Worm (Caenorhabditis elegans) whole organism, L1 larva: ENCODE measurements around the gene F58H1.7.

Experiments used
- Y116A8C.19 ChIP-seq: sonication (generic microtip); optimal IDR thresholded peaks from 2 replicates; lab custom pipeline; 2016; ENCODE audit warnings: missing compliant biosample characterization, missing genetic modification characterization, borderline replicate concordance
- aly-2 ChIP-seq: fragments of 150-350 bp; optimal IDR thresholded peaks from 2 replicates; lab custom pipeline; 2014; ENCODE audit warnings: missing biosample characterization, missing genetic modification characterization
- blmp-1 ChIP-seq: fragments of 150-350 bp; optimal IDR thresholded peaks from 2 replicates; lab custom pipeline; 2014; ENCODE audit warnings: missing biosample characterization, missing genetic modification characterization
- ceh-63 ChIP-seq: fragments of 200-800 bp; sonication (Bioruptor generic); optimal IDR thresholded peaks from 2 replicates; lab custom pipeline; 2018; ENCODE audit warnings: mild to moderate bottlenecking, missing genetic modification characterization, missing compliant biosample characterization
- ces-1 ChIP-seq: fragments of 150-350 bp; optimal IDR thresholded peaks from 2 replicates; lab custom pipeline; 2014; ENCODE audit warnings: missing biosample characterization, missing genetic modification reagents, missing genetic modification characterization
- dsc-1 ChIP-seq: sonication (generic microtip); optimal IDR thresholded peaks from 2 replicates; lab custom pipeline; 2016; ENCODE audit warnings: mild to moderate bottlenecking, missing genetic modification characterization, missing compliant biosample characterization
- efl-1 ChIP-seq, 4 experiments: fragments of 150-350 bp; optimal IDR thresholded peaks in 3 of 4; peaks in 1 of 4; 1 replicate in 1 of 4; 2 replicates in 3 of 4; lab custom pipeline; 2014; ENCODE audit warnings: missing biosample characterization in 2 of 4, missing genetic modification characterization in 2 of 4, missing genetic modification reagents in 2 of 4
- fkh-10 ChIP-seq: sonication (generic microtip); optimal IDR thresholded peaks from 2 replicates; lab custom pipeline; 2017; ENCODE audit warnings: missing biosample characterization, missing genetic modification reagents, missing genetic modification characterization
- fkh-4 ChIP-seq: sonication (generic microtip); optimal IDR thresholded peaks from 2 replicates; lab custom pipeline; 2016; ENCODE audit warnings: missing compliant biosample characterization, missing genetic modification characterization, borderline replicate concordance
- fkh-8 ChIP-seq: sonication (generic microtip); optimal IDR thresholded peaks from 2 replicates; lab custom pipeline; 2016; ENCODE audit warnings: mild to moderate bottlenecking, missing genetic modification characterization, missing compliant biosample characterization
- fos-1 ChIP-seq: fragments of 150-350 bp; optimal IDR thresholded peaks from 2 replicates; lab custom pipeline; 2014; ENCODE audit warnings: missing biosample characterization, missing genetic modification characterization
- grh-1 ChIP-seq: fragments of 200-800 bp; sonication (Bioruptor generic); IDR thresholded peaks from 2 replicates; pipeline ENCODE4 v1.3.6; 2022; ENCODE audit warnings: missing genetic modification reagents, missing genetic modification characterization, missing compliant biosample characterization
- hpl-2 ChIP-seq: fragments of 150-350 bp; optimal IDR thresholded peaks from 2 replicates; lab custom pipeline; 2014; ENCODE audit warnings: missing biosample characterization, missing genetic modification reagents, missing genetic modification characterization
- lin-14 ChIP-seq: fragments of 200-800 bp; sonication (Bioruptor generic); optimal IDR thresholded peaks from 2 replicates; lab custom pipeline; 2018; ENCODE audit warnings: mild to moderate bottlenecking, missing genetic modification characterization, moderate library complexity, missing compliant biosample characterization
- lin-35 ChIP-seq, 2 experiments: fragments of 150-350 bp; optimal IDR thresholded peaks; 2 replicates each; lab custom pipeline; 2014; ENCODE audit warnings: missing biosample characterization in 2 of 2, missing genetic modification characterization in 2 of 2, missing genetic modification reagents in 2 of 2
- lsy-2 ChIP-seq, 2 experiments: fragments of 150-350 bp; optimal IDR thresholded peaks; 2 replicates each; lab custom pipeline; 2014; ENCODE audit warnings: missing biosample characterization in 2 of 2, missing genetic modification characterization in 2 of 2
- nhr-11 ChIP-seq: fragments of 150-350 bp; optimal IDR thresholded peaks from 2 replicates; lab custom pipeline; 2014; ENCODE audit warnings: missing biosample characterization, missing genetic modification characterization
- nhr-12 ChIP-seq: sonication (generic microtip); optimal IDR thresholded peaks from 2 replicates; lab custom pipeline; 2017; ENCODE audit warnings: missing biosample characterization, missing genetic modification characterization
- nhr-20 ChIP-seq: sonication (generic microtip); optimal IDR thresholded peaks from 2 replicates; lab custom pipeline; 2016; ENCODE audit warnings: mild to moderate bottlenecking, missing genetic modification characterization, missing compliant biosample characterization
- nhr-237 ChIP-seq: fragments of 150-350 bp; optimal IDR thresholded peaks from 2 replicates; lab custom pipeline; 2014; ENCODE audit warnings: missing biosample characterization, missing genetic modification characterization
- nhr-47 ChIP-seq: sonication (generic microtip); optimal IDR thresholded peaks from 2 replicates; lab custom pipeline; 2016; ENCODE audit warnings: mild to moderate bottlenecking, missing genetic modification characterization, moderate library complexity, missing compliant biosample characterization
- nhr-71 ChIP-seq: sonication (generic microtip); optimal IDR thresholded peaks from 2 replicates; lab custom pipeline; 2016; ENCODE audit warnings: mild to moderate bottlenecking, missing genetic modification characterization, moderate library complexity, missing compliant biosample characterization
- nhr-90 ChIP-seq: sonication (generic microtip); optimal IDR thresholded peaks from 2 replicates; lab custom pipeline; 2016; ENCODE audit warnings: mild to moderate bottlenecking, missing genetic modification characterization, missing compliant biosample characterization; ENCODE audit not compliant: poor library complexity
- pag-3 ChIP-seq: sonication (generic microtip); optimal IDR thresholded peaks from 2 replicates; lab custom pipeline; 2017; ENCODE audit warnings: missing genetic modification characterization, mild to moderate bottlenecking, missing compliant biosample characterization, antibody characterized with exemption, borderline replicate concordance; ENCODE audit not compliant: insufficient read depth
- pax-3 ChIP-seq: fragments of 200-800 bp; sonication (Bioruptor generic); optimal IDR thresholded peaks from 2 replicates; lab custom pipeline; 2018; ENCODE audit warnings: mild to moderate bottlenecking, missing genetic modification characterization, moderate library complexity, missing compliant biosample characterization
- sox-4 ChIP-seq: sonication (generic microtip); optimal IDR thresholded peaks from 2 replicates; lab custom pipeline; 2016; ENCODE audit warnings: missing genetic modification characterization, missing compliant biosample characterization
- tlp-1 ChIP-seq: fragments of 150-350 bp; optimal IDR thresholded peaks from 2 replicates; lab custom pipeline; 2014; ENCODE audit warnings: missing biosample characterization, missing genetic modification characterization
- unc-62 ChIP-seq: fragments of 150-350 bp; optimal IDR thresholded peaks from 2 replicates; lab custom pipeline; 2014; ENCODE audit warnings: missing biosample characterization, missing genetic modification reagents, missing genetic modification characterization
- zag-1 ChIP-seq: fragments of 150-350 bp; optimal IDR thresholded peaks from 2 replicates; lab custom pipeline; 2014; ENCODE audit warnings: missing biosample characterization, missing genetic modification characterization
- ztf-11 ChIP-seq, 2 experiments: sonication (generic microtip); optimal IDR thresholded peaks; 2 replicates each; lab custom pipeline; 2016 to 2017; ENCODE audit warnings: missing genetic modification characterization in 2 of 2, missing biosample characterization in 1 of 2, missing compliant biosample characterization in 1 of 2

F58H1.7 gene

DNA sequence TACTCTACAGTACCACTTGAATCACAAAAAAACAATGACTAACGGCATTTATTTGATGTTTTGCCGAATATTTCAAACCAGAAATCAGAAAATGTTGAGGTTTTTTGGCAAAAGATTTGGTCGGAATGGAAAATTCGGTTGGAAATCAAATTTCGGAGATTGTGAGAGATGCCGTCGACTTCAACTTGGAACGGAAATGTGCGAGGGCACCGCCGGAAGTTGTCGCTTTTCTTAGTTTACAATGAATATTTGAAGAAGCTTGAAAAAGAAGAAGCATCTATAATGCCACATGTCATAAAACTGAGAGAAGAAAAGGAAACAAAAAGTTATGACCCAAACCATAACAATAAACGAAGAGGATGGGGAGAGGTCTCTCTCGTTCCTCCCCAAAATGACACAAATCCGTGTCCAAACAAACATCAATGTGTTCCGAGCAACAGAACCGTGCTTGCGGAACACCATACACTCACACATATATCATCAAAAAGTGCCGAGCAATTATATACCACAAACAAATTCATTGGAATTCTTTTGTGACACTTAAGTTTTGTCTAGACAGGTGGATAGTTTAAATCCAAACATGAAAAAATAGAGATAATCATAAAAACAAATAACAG lies 26.0 kb upstream of the F58H1.7 start:
- TF ChIP-seq nhr-47 (tag; lab: Kevin White, UChicago) (peak; percentile 4), tlp-1 (no peak), lin-14 (GFP tag; lab: Kevin White, UChicago) (peak; percentile 59), fkh-10 (GFP tag; lab: Kevin White, UChicago) (peak; percentile 93), efl-1 (optimal IDR thresholded peaks at IDR 0.05; lab: Kevin White, UChicago) (peak in 1 of 2 experiments; percentile 2), efl-1 (GFP tag; optimal IDR thresholded peaks at IDR 0.05 in 1 of 2; lab: Kevin White, UChicago) (no peak), nhr-12 (no peak), nhr-90 (tag; lab: Kevin White, UChicago) (no peak)

DNA sequence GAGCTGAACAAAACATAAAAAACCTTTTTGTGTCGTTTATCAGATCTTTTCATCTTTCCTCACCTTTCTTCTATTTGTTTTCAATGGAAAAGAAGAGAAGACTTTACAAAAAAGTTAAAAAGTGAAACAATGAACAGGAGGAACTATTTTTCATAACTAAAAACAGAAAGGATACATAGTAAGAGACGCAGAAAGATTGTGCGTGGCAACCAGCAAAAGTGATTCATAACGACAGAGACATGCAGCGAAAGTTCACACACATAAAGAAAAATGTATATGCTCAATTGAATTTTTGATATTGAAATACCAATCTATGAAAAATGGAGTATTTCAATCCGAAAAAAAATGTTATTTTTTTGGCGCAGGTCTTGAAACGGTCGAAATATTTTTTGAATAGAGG lies 25.2 kb upstream of the F58H1.7 start:
- TF ChIP-seq efl-1 (optimal IDR thresholded peaks at IDR 0.05; lab: Kevin White, UChicago) (no peak), efl-1 (GFP tag; optimal IDR thresholded peaks at IDR 0.05 in 1 of 2; lab: Kevin White, UChicago) (peak in 1 of 2 experiments; percentile 32), Y116A8C.19 (tag; lab: Kevin White, UChicago) (no peak), lin-14 (GFP tag; lab: Kevin White, UChicago) (peak; percentile 17), zag-1 (tag; lab: Kevin White, UChicago) (no peak), nhr-237 (tag; lab: Kevin White, UChicago) (no peak), blmp-1 (tag; lab: Kevin White, UChicago) (peak; percentile 74)

DNA sequence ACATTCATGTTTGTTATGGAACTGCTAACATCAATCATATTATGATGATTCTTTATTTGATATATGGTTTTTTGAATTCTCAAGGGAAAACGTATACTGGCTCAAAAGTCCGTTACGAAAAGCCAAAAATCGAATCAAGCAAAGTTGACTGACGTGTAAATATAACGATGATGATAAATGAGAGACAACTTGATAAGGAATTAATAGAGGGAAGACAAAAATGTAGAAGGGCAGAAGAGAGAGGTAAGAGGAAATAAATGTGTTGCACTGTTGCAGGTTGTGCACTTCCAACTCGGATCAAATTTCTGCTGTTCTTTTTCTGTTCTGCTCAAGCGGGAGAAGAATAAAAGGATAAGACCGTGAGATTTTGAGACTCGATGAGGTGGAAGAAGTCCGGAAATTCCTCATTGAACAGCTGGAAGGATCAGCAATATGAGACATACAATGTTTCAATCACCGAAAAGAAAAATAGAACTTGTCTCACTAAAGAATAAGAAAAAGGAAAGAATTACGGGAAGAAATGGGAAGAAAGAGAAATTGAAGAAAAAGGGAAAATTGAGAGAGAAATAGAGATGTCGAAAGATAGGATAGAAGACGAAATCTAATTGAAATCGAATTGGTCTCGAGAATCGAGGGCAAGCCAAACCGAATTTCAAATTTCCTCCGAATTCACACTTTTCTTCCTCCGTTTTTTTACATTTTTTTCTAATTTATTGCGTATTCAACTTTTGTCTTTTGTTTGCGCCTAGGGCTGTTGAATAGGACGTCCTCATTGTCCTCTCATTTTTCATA lies 21.7 kb upstream of the F58H1.7 start:
- TF ChIP-seq dsc-1 (no peak), ces-1 (GFP tag; lab: Kevin White, UChicago) (peak; percentile 41), fkh-4 (tag; lab: Kevin White, UChicago) (no peak), blmp-1 (tag; lab: Kevin White, UChicago) (peak; percentile 99), efl-1 (optimal IDR thresholded peaks at IDR 0.05; lab: Kevin White, UChicago) (peak in 1 of 2 experiments; percentile 7), efl-1 (GFP tag; optimal IDR thresholded peaks at IDR 0.05 in 1 of 2; lab: Kevin White, UChicago) (peak in 1 of 2 experiments; percentile 69), nhr-11 (tag; lab: Kevin White, UChicago) (no peak), sox-4 (tag; lab: Kevin White, UChicago) (no peak), aly-2 (tag; lab: Kevin White, UChicago) (no peak), lsy-2 (tag; optimal IDR thresholded peaks at IDR 0.05; lab: Kevin White, UChicago) (peak; percentile 3 to 29), fos-1 (tag; lab: Kevin White, UChicago) (no peak), nhr-71 (no peak), fkh-10 (GFP tag; lab: Kevin White, UChicago) (peak; percentile 90), lin-14 (GFP tag; lab: Kevin White, UChicago) (peak; percentile 71), lin-35 (GFP tag; optimal IDR thresholded peaks at IDR 0.05; lab: Kevin White, UChicago) (peak in 1 of 2 experiments; percentile 6)

DNA sequence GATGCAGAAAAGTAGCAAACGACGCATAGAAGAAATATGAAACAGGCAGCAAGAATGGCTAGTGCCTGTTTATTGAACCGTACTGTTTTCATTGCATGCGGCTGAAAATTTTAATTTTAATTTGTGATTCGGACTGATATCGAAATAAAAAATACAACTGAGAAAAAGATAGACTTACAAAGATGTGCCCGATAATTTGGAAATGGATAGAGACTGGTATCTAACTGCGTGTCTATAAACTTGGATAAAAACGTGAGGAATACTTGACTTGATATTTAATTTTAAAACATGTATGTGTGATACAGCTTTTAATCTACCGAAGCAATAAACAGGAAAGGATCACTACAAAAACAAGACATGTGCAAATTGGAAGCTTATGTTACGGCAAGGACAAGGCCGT lies 20.8 kb upstream of the F58H1.7 start, which contains the start of gene mans-2:
Gene mans-2 (minus strand): TSS at position 101 of the 400 bp plus-strand sequence.
- TF ChIP-seq pag-3 (tag; lab: Kevin White, UChicago), result no peak
- no peak for TF ChIP-seq ces-1 (GFP tag; lab: Kevin White, UChicago)
- no peak for TF ChIP-seq efl-1 (optimal IDR thresholded peaks at IDR 0.05; lab: Kevin White, UChicago)
- TF ChIP-seq efl-1 (GFP tag; optimal IDR thresholded peaks at IDR 0.05 in 1 of 2; lab: Kevin White, UChicago), result no peak
- TF ChIP-seq pax-3 (tag; lab: Kevin White, UChicago), result no peak
- no peak for TF ChIP-seq ceh-63 (GFP tag; lab: Kevin White, UChicago)
- no peak for TF ChIP-seq nhr-237 (tag; lab: Kevin White, UChicago)
- no peak for TF ChIP-seq ztf-11 (tag; optimal IDR thresholded peaks at IDR 0.05; lab: Kevin White, UChicago)
- no peak for TF ChIP-seq grh-1 (GFP tag; lab: Robert Waterston, UW)
- no peak for TF ChIP-seq lin-35 (GFP tag; optimal IDR thresholded peaks at IDR 0.05; lab: Kevin White, UChicago)
- TF ChIP-seq hpl-2, result no peak
- TF ChIP-seq unc-62 (GFP tag; lab: Kevin White, UChicago), result no peak
- TF ChIP-seq fkh-8, result no peak
- TF ChIP-seq nhr-11 (tag; lab: Kevin White, UChicago), result no peak
- no peak for TF ChIP-seq nhr-20 (tag; lab: Kevin White, UChicago)
- TF ChIP-seq, all 84 proteins: peak for 0
